Fruit fly (Drosophila melanogaster): ENCODE data around the gene CG14043.

CG14043 gene

dm6 chr2L:4998571-4999191 is 27.2 kb downstream of the CG14043 start:
- no peak for TF ChIP-seq sage (GFP tag; optimal IDR thresholded peaks at IDR 0.05)
- TF ChIP-seq CrebA (GFP tag; optimal IDR thresholded peaks at IDR 0.05; ENCODE audit: borderline replicate concordance), result no peak
- TF ChIP-seq Sp1 (GFP tag; optimal IDR thresholded peaks at IDR 0.05), result no peak
- TF ChIP-seq usp (GFP tag; optimal IDR thresholded peaks at IDR 0.05), result no peak
- TF ChIP-seq br (GFP tag; optimal IDR thresholded peaks at IDR 0.05), result no peak
- no peak for TF ChIP-seq fru (GFP tag; optimal IDR thresholded peaks at IDR 0.05)
- TF ChIP-seq ey (GFP tag; optimal IDR thresholded peaks at IDR 0.05), result no peak
- no peak for TF ChIP-seq dl (GFP tag; optimal IDR thresholded peaks at IDR 0.05; ENCODE audit: insufficient read depth in 1 of 2, partially characterized antibody in 2 of 2)
- no peak for TF ChIP-seq Mio (GFP tag; optimal IDR thresholded peaks at IDR 0.05)
- no peak for TF ChIP-seq GATAd (GFP tag; optimal IDR thresholded peaks at IDR 0.05)
- TF ChIP-seq psq (GFP tag; optimal IDR thresholded peaks at IDR 0.05), result no peak
- no peak for TF ChIP-seq rgr (GFP tag; optimal IDR thresholded peaks at IDR 0.05)
- TF ChIP-seq Rel (GFP tag; optimal IDR thresholded peaks at IDR 0.05), result no peak
- TF ChIP-seq Rel (tag; optimal IDR thresholded peaks at IDR 0.05), result no peak
- no peak for TF ChIP-seq OdsH (GFP tag; optimal IDR thresholded peaks at IDR 0.05)
- TF ChIP-seq tai (GFP tag; optimal IDR thresholded peaks at IDR 0.05), result no peak
- no peak for TF ChIP-seq woc (GFP tag; optimal IDR thresholded peaks at IDR 0.05)
- TF ChIP-seq brk (GFP tag; optimal IDR thresholded peaks at IDR 0.05), result no peak
- TF ChIP-seq Dfd (GFP tag; optimal IDR thresholded peaks at IDR 0.05), result no peak
- no peak for TF ChIP-seq HLH106 (tag; optimal IDR thresholded peaks at IDR 0.05)

dm6 chr2L:4999389-5000032 is 28.0 kb downstream of the CG14043 start:
- TF ChIP-seq pan (optimal IDR thresholded peaks at IDR 0.05), result no peak
- no peak for TF ChIP-seq Dif (GFP tag; optimal IDR thresholded peaks at IDR 0.05; ENCODE audit: partially characterized antibody)
- TF ChIP-seq rgr (GFP tag; optimal IDR thresholded peaks at IDR 0.05), result peak; percentile 81
- TF ChIP-seq sage (GFP tag; optimal IDR thresholded peaks at IDR 0.05), result no peak
- peak; percentile 79 for TF ChIP-seq br (GFP tag; optimal IDR thresholded peaks at IDR 0.05)
- TF ChIP-seq fru (GFP tag; optimal IDR thresholded peaks at IDR 0.05), result peak; percentile 73
- peak; percentile 7 for TF ChIP-seq psq (GFP tag; optimal IDR thresholded peaks at IDR 0.05)
- peak; percentile 56 for TF ChIP-seq CG32264 (GFP tag; optimal IDR thresholded peaks at IDR 0.05)
- no peak for TF ChIP-seq dl (GFP tag; optimal IDR thresholded peaks at IDR 0.05; ENCODE audit: insufficient read depth in 1 of 2, partially characterized antibody in 2 of 2)
- peak; percentile 81 for TF ChIP-seq ey (GFP tag; optimal IDR thresholded peaks at IDR 0.05)
- TF ChIP-seq brk (GFP tag; optimal IDR thresholded peaks at IDR 0.05), result peak; percentile 25
- TF ChIP-seq Dfd (GFP tag; optimal IDR thresholded peaks at IDR 0.05), result no peak
- TF ChIP-seq foxo (GFP tag; optimal IDR thresholded peaks at IDR 0.05), result peak; percentile 24 to 84
- no peak for TF ChIP-seq Rel (GFP tag; optimal IDR thresholded peaks at IDR 0.05)
- TF ChIP-seq Rel (tag; optimal IDR thresholded peaks at IDR 0.05), result peak; percentile 7
- no peak for TF ChIP-seq Vsx2 (GFP tag; optimal IDR thresholded peaks at IDR 0.05; ENCODE audit: partially characterized antibody)
- TF ChIP-seq woc (GFP tag; optimal IDR thresholded peaks at IDR 0.05), result no peak
- TF ChIP-seq Hr83 (GFP tag; optimal IDR thresholded peaks at IDR 0.05; ENCODE audit: poor library complexity, severe bottlenecking), result no peak
- peak; percentile 79 for TF ChIP-seq HLH106 (tag; optimal IDR thresholded peaks at IDR 0.05)
- peak; percentile 44 for TF ChIP-seq CrebA (GFP tag; optimal IDR thresholded peaks at IDR 0.05; ENCODE audit: borderline replicate concordance)
- TF ChIP-seq usp (GFP tag; optimal IDR thresholded peaks at IDR 0.05), result no peak
- no peak for TF ChIP-seq GATAd (GFP tag; optimal IDR thresholded peaks at IDR 0.05)
- no peak for TF ChIP-seq Jra (GFP tag; optimal IDR thresholded peaks at IDR 0.05)
- no peak for TF ChIP-seq Hr78 (GFP tag; optimal IDR thresholded peaks at IDR 0.05)
- TF ChIP-seq tai (GFP tag; optimal IDR thresholded peaks at IDR 0.05), result peak; percentile 73
- no peak for TF ChIP-seq dsf (GFP tag; optimal IDR thresholded peaks at IDR 0.05; ENCODE audit: borderline replicate concordance)
- no peak for TF ChIP-seq Abd-B (GFP tag; optimal IDR thresholded peaks at IDR 0.05)
- TF ChIP-seq CG9705 (GFP tag; optimal IDR thresholded peaks at IDR 0.05), result peak; percentile 27
- peak; percentile 75 for TF ChIP-seq Hnf4 (GFP tag; optimal IDR thresholded peaks at IDR 0.05)
- peak; percentile 85 for TF ChIP-seq h (GFP tag; optimal IDR thresholded peaks at IDR 0.05)
- peak; percentile 49 for TF ChIP-seq Sp1 (GFP tag; optimal IDR thresholded peaks at IDR 0.05)
- TF ChIP-seq Myc (optimal IDR thresholded peaks at IDR 0.05), result no peak
- TF ChIP-seq Mio (GFP tag; optimal IDR thresholded peaks at IDR 0.05), result peak; percentile 49
- no peak for TF ChIP-seq N (GFP tag; optimal IDR thresholded peaks at IDR 0.05)
- TF ChIP-seq dmrt93B (GFP tag; optimal IDR thresholded peaks at IDR 0.05), result peak; percentile 23
- peak; percentile 59 for TF ChIP-seq OdsH (GFP tag; optimal IDR thresholded peaks at IDR 0.05)
- TF ChIP-seq jim (GFP tag; optimal IDR thresholded peaks at IDR 0.05), result no peak
- TF ChIP-seq sv (GFP tag; optimal IDR thresholded peaks at IDR 0.05), result peak; percentile 26
